Worm (Caenorhabditis elegans) whole organism, L2 larva: ENCODE results near the gene F32A5.8.

Experiments
- C34F6.9 ChIP-seq: fragments of 150-350 bp; optimal IDR thresholded peaks from 2 replicates; lab custom pipeline; 2014; ENCODE audit warnings: missing biosample characterization, missing genetic modification characterization
- F13H6.1 ChIP-seq: sonication (generic microtip); optimal IDR thresholded peaks from 2 replicates; lab custom pipeline; 2016; ENCODE audit warnings: missing genetic modification characterization, missing compliant biosample characterization
- R02D3.7 ChIP-seq: fragments of 150-350 bp; optimal IDR thresholded peaks from 2 replicates; lab custom pipeline; 2014; ENCODE audit warnings: missing biosample characterization, missing genetic modification characterization
- Y55F3AM.14 ChIP-seq: fragments of 200-800 bp; sonication (Bioruptor generic); optimal IDR thresholded peaks from 2 replicates; lab custom pipeline; 2018; ENCODE audit warnings: mild to moderate bottlenecking, missing genetic modification characterization, missing compliant biosample characterization
- ZK546.5 ChIP-seq: sonication (generic microtip); optimal IDR thresholded peaks from 2 replicates; lab custom pipeline; 2017; ENCODE audit warnings: missing biosample characterization, missing genetic modification characterization
- alr-1 ChIP-seq: fragments of 150-350 bp; optimal IDR thresholded peaks from 2 replicates; lab custom pipeline; 2014; ENCODE audit warnings: missing biosample characterization, missing genetic modification characterization
- aly-2 ChIP-seq: fragments of 150-350 bp; optimal IDR thresholded peaks from 2 replicates; lab custom pipeline; 2014; ENCODE audit warnings: missing biosample characterization, missing genetic modification characterization
- ama-1 ChIP-seq: fragments of 150-350 bp; optimal IDR thresholded peaks from 2 replicates; lab custom pipeline; 2018; ENCODE audit warnings: inconsistent platforms
- blmp-1 ChIP-seq: sonication (generic microtip); optimal IDR thresholded peaks from 2 replicates; lab custom pipeline; 2017; ENCODE audit warnings: missing genetic modification characterization, mild to moderate bottlenecking, missing compliant biosample characterization, antibody characterized with exemption, moderate library complexity; ENCODE audit not compliant: insufficient read depth
- ceh-82 ChIP-seq: fragments of 150-350 bp; optimal IDR thresholded peaks from 2 replicates; lab custom pipeline; 2014; ENCODE audit warnings: missing biosample characterization, missing genetic modification characterization
- crh-2 ChIP-seq: sonication (generic microtip); optimal IDR thresholded peaks from 2 replicates; lab custom pipeline; 2017; ENCODE audit warnings: missing biosample characterization, missing genetic modification characterization
- dmd-4 ChIP-seq: sonication (generic microtip); optimal IDR thresholded peaks from 2 replicates; lab custom pipeline; 2017; ENCODE audit warnings: missing biosample characterization, missing genetic modification characterization
- egl-27 ChIP-seq: sonication (generic microtip); optimal IDR thresholded peaks from 3 replicates; lab custom pipeline; 2017; ENCODE audit warnings: missing biosample characterization, missing genetic modification reagents, missing genetic modification characterization
- elt-1 ChIP-seq: fragments of 150-350 bp; optimal IDR thresholded peaks from 2 replicates; lab custom pipeline; 2014; ENCODE audit warnings: missing biosample characterization, missing genetic modification characterization
- elt-3 ChIP-seq: sonication (generic microtip); optimal IDR thresholded peaks from 2 replicates; lab custom pipeline; 2017; ENCODE audit warnings: missing biosample characterization, missing genetic modification characterization
- fos-1 ChIP-seq: fragments of 150-350 bp; optimal IDR thresholded peaks from 2 replicates; lab custom pipeline; 2014; ENCODE audit warnings: missing biosample characterization, missing genetic modification characterization
- gmeb-1 ChIP-seq: fragments of 150-350 bp; optimal IDR thresholded peaks from 2 replicates; lab custom pipeline; 2014; ENCODE audit warnings: missing biosample characterization, missing genetic modification characterization
- lin-13 ChIP-seq: fragments of 150-350 bp; optimal IDR thresholded peaks from 2 replicates; lab custom pipeline; 2014; ENCODE audit warnings: missing biosample characterization, missing genetic modification reagents, missing genetic modification characterization
- lin-39 ChIP-seq: fragments of 150-350 bp; optimal IDR thresholded peaks from 2 replicates; lab custom pipeline; 2014; ENCODE audit warnings: missing biosample characterization, missing genetic modification reagents, missing genetic modification characterization
- lsy-2 ChIP-seq, 2 experiments: fragments of 150-350 bp in 1 of 2; sonication (generic microtip) in 1 of 2; optimal IDR thresholded peaks; 2 replicates each; lab custom pipeline; 2014 to 2017; ENCODE audit warnings: missing biosample characterization in 2 of 2, missing genetic modification characterization in 2 of 2
- mab-5 ChIP-seq: fragments of 150-350 bp; optimal IDR thresholded peaks from 2 replicates; lab custom pipeline; 2014; ENCODE audit warnings: missing biosample characterization, missing genetic modification characterization
- mbf-1 ChIP-seq: sonication (generic microtip); optimal IDR thresholded peaks from 2 replicates; lab custom pipeline; 2017; ENCODE audit warnings: missing biosample characterization, missing genetic modification characterization
- mdl-1 ChIP-seq, 2 experiments: fragments of 150-350 bp in 1 of 2; sonication (generic microtip) in 1 of 2; optimal IDR thresholded peaks; 2 replicates each; lab custom pipeline; 2017; ENCODE audit warnings: missing biosample characterization in 2 of 2, missing genetic modification characterization in 2 of 2
- nhr-10 ChIP-seq: sonication (generic microtip); optimal IDR thresholded peaks from 2 replicates; lab custom pipeline; 2017; ENCODE audit warnings: missing biosample characterization, missing genetic modification characterization
- nhr-11 ChIP-seq: fragments of 150-350 bp; optimal IDR thresholded peaks from 2 replicates; lab custom pipeline; 2014; ENCODE audit warnings: missing biosample characterization, missing genetic modification characterization
- nhr-12 ChIP-seq: fragments of 150-350 bp; optimal IDR thresholded peaks from 2 replicates; lab custom pipeline; 2014; ENCODE audit warnings: missing biosample characterization, missing genetic modification characterization
- nhr-129 ChIP-seq: fragments of 150-350 bp; optimal IDR thresholded peaks from 2 replicates; lab custom pipeline; 2014; ENCODE audit warnings: missing biosample characterization, missing genetic modification characterization
- nhr-21 ChIP-seq: fragments of 150-350 bp; optimal IDR thresholded peaks from 2 replicates; lab custom pipeline; 2014; ENCODE audit warnings: missing biosample characterization, missing genetic modification characterization
- nhr-237 ChIP-seq: fragments of 150-350 bp; optimal IDR thresholded peaks from 2 replicates; lab custom pipeline; 2014; ENCODE audit warnings: missing biosample characterization, missing genetic modification characterization
- nhr-25 ChIP-seq: fragments of 150-350 bp; sonication (generic microtip); optimal IDR thresholded peaks from 3 replicates; lab custom pipeline; 2014; ENCODE audit warnings: missing biosample characterization, missing genetic modification characterization
- nhr-6 ChIP-seq: fragments of 150-350 bp; optimal IDR thresholded peaks from 2 replicates; lab custom pipeline; 2014; ENCODE audit warnings: missing biosample characterization, missing genetic modification characterization
- nhr-77 ChIP-seq: fragments of 150-350 bp; optimal IDR thresholded peaks from 2 replicates; lab custom pipeline; 2014; ENCODE audit warnings: missing biosample characterization, missing genetic modification characterization
- peb-1 ChIP-seq: fragments of 150-350 bp; optimal IDR thresholded peaks from 2 replicates; lab custom pipeline; 2014; ENCODE audit warnings: missing biosample characterization, missing genetic modification characterization
- sem-4 ChIP-seq: fragments of 150-350 bp; optimal IDR thresholded peaks from 2 replicates; lab custom pipeline; 2014; ENCODE audit warnings: missing biosample characterization, missing genetic modification reagents, missing genetic modification characterization
- skn-1 ChIP-seq: sonication (generic microtip); optimal IDR thresholded peaks from 2 replicates; lab custom pipeline; 2017; ENCODE audit warnings: missing biosample characterization, missing genetic modification characterization
- sma-3 ChIP-seq: sonication (generic microtip); optimal IDR thresholded peaks from 2 replicates; lab custom pipeline; 2016; ENCODE audit warnings: missing genetic modification reagents, missing genetic modification characterization, missing compliant biosample characterization
- sma-9 ChIP-seq, 2 experiments: fragments of 150-350 bp in 1 of 2; sonication (generic microtip) in 1 of 2; optimal IDR thresholded peaks; 2 replicates each; lab custom pipeline; 2014 to 2016; ENCODE audit warnings: missing genetic modification characterization in 2 of 2, mild to moderate bottlenecking in 1 of 2, missing biosample characterization in 1 of 2, missing compliant biosample characterization in 1 of 2, missing genetic modification reagents in 1 of 2, moderate library complexity in 1 of 2
- snpc-4 ChIP-seq: fragments of 150-350 bp; optimal IDR thresholded peaks from 2 replicates; lab custom pipeline; 2014; ENCODE audit warnings: missing biosample characterization, missing genetic modification characterization
- unc-55 ChIP-seq: fragments of 150-350 bp; sonication (generic microtip); optimal IDR thresholded peaks from 3 replicates; lab custom pipeline; 2014; ENCODE audit warnings: missing biosample characterization, missing genetic modification reagents, missing genetic modification characterization
- unc-62 ChIP-seq: fragments of 150-350 bp; optimal IDR thresholded peaks from 2 replicates; lab custom pipeline; 2014; ENCODE audit warnings: missing biosample characterization, missing genetic modification reagents, missing genetic modification characterization
- zag-1 ChIP-seq: fragments of 150-350 bp; optimal IDR thresholded peaks from 2 replicates; lab custom pipeline; 2014; ENCODE audit warnings: missing biosample characterization, missing genetic modification characterization
- ztf-1 ChIP-seq: fragments of 200-800 bp; sonication (Bioruptor generic); conservative IDR thresholded peaks from 2 replicates; pipeline ENCODE4 v1.3.6; 2022; ENCODE audit warnings: missing genetic modification characterization, missing compliant biosample characterization
- ztf-11 ChIP-seq: sonication (generic microtip); optimal IDR thresholded peaks from 2 replicates; lab custom pipeline; 2017; ENCODE audit warnings: missing biosample characterization, missing genetic modification characterization
- ztf-4 ChIP-seq: fragments of 150-350 bp; optimal IDR thresholded peaks from 2 replicates; lab custom pipeline; 2014; ENCODE audit warnings: missing biosample characterization, missing genetic modification characterization

The F32A5.8 gene

DNA sequence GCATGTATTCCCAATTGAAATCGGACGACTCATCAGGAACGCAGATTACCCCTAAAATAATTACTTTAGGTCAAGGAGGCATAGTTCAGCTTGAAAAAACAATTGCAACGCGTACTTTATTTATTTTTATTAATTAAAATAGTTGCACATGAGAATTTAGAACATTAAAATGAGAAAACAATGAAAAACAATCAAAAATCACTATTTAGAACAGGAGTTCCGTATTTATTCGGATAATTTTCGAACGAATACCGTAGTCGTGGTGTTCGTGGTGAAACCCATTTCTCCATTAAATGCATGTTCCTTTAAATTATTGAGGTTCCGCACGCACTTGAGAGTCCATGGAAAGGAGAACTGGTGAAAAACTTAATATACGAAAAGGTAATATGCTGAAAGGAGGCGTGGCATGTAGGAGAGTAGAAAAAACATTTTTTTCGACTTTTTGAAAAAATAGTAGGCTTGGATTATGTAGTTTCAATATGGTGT, 42.3 kb downstream of the F32A5.8 start, which contains the start of gene puf-8:
puf-8 (minus strand) TSS at position 51 of the 486 bp plus-strand sequence.
- TF ChIP-seq ama-1 (lab: Kevin White, UChicago) = no peak
- TF ChIP-seq, all 48 proteins: peak for 0

- TF ChIP-seq gmeb-1 (no peak), nhr-11 (tag; lab: Kevin White, UChicago) (no peak), ama-1 (lab: Kevin White, UChicago) (no peak)
Measured at ce11 chrII:7299042-7299441, 43.1 kb downstream of the F32A5.8 start, which contains the start of gene C30G12.1. TSS of gene C30G12.1 (plus strand) at chrII:7299342.

- peak; percentile 26 for TF ChIP-seq R02D3.7
- TF ChIP-seq lin-39 = no peak
- no peak for TF ChIP-seq snpc-4 (tag; lab: Kevin White, UChicago)
- no peak for TF ChIP-seq unc-62 (GFP tag; lab: Kevin White, UChicago)
- TF ChIP-seq nhr-12 (tag; lab: Kevin White, UChicago) = no peak
- TF ChIP-seq lsy-2 (tag; optimal IDR thresholded peaks at IDR 0.05; lab: Kevin White, UChicago) = peak in 1 of 2 experiments; percentile 74
- TF ChIP-seq crh-2 (tag; lab: Kevin White, UChicago) = no peak
- TF ChIP-seq nhr-237 (tag; lab: Kevin White, UChicago) = no peak
- no peak for TF ChIP-seq ZK546.5 (tag; lab: Kevin White, UChicago)
- no peak for TF ChIP-seq nhr-25
- TF ChIP-seq peb-1 (tag; lab: Kevin White, UChicago) = no peak
- peak; percentile 91 for TF ChIP-seq sma-9 (GFP tag; optimal IDR thresholded peaks at IDR 0.05; lab: Kevin White, UChicago)
- TF ChIP-seq sma-9 (tag; optimal IDR thresholded peaks at IDR 0.05; lab: Kevin White, UChicago) = no peak
- peak; percentile 71 for TF ChIP-seq sma-3 (GFP tag; lab: Kevin White, UChicago)
- TF ChIP-seq elt-1 (tag; lab: Kevin White, UChicago) = no peak
- no peak for TF ChIP-seq alr-1 (tag; lab: Kevin White, UChicago)
- TF ChIP-seq fos-1 (tag; lab: Kevin White, UChicago) = no peak
- no peak for TF ChIP-seq mdl-1 (tag; optimal IDR thresholded peaks at IDR 0.05; lab: Kevin White, UChicago)
- no peak for TF ChIP-seq zag-1 (tag; lab: Kevin White, UChicago)
- no peak for TF ChIP-seq Y55F3AM.14 (GFP tag; lab: Kevin White, UChicago)
- TF ChIP-seq F13H6.1 (tag; lab: Kevin White, UChicago) = no peak
- TF ChIP-seq nhr-129 = peak; percentile 31
- no peak for TF ChIP-seq elt-3
- no peak for TF ChIP-seq skn-1
- TF ChIP-seq mbf-1 (tag; lab: Kevin White, UChicago) = no peak
- TF ChIP-seq dmd-4 = no peak
- peak; percentile 30 for TF ChIP-seq mab-5 (tag; lab: Kevin White, UChicago)
- no peak for TF ChIP-seq nhr-77 (tag; lab: Kevin White, UChicago)
- TF ChIP-seq nhr-11 (tag; lab: Kevin White, UChicago) = no peak
- no peak for TF ChIP-seq ztf-1 (GFP tag; lab: Robert Waterston, UW)
- no peak for TF ChIP-seq lin-13 (GFP tag; lab: Kevin White, UChicago)
- TF ChIP-seq nhr-10 (tag; lab: Kevin White, UChicago) = no peak
- TF ChIP-seq nhr-6 (tag; lab: Kevin White, UChicago) = no peak
- no peak for TF ChIP-seq ztf-4 (tag; lab: Kevin White, UChicago)
- TF ChIP-seq ceh-82 (tag; lab: Kevin White, UChicago) = no peak
- TF ChIP-seq C34F6.9 (tag; lab: Kevin White, UChicago) = peak; percentile 81
- no peak for TF ChIP-seq egl-27
- TF ChIP-seq aly-2 = no peak
- peak; percentile 79 for TF ChIP-seq gmeb-1
- peak; percentile 27 for TF ChIP-seq blmp-1 (tag; lab: Kevin White, UChicago)
- peak; percentile 41 for TF ChIP-seq nhr-21 (tag; lab: Kevin White, UChicago)
- no peak for TF ChIP-seq unc-55 (GFP tag; lab: Kevin White, UChicago)
- TF ChIP-seq ztf-11 (tag; lab: Kevin White, UChicago) = no peak
- no peak for TF ChIP-seq sem-4 (tag; lab: Kevin White, UChicago)
Measured at ce11 chrII:7301670-7302151, 45.8 kb downstream of the F32A5.8 start, which contains the start of gene cul-4. TSS of gene cul-4 (plus strand) at chrII:7302101.
